Fruit fly (Drosophila melanogaster) whole organism, embryonic: ENCODE data around the gene TMEM216.

Source experiments
- Blimp-1 ChIP-seq: fragments of 200-800 bp; sonication (Bioruptor generic); optimal IDR thresholded peaks from 3 replicates; lab custom pipeline; 2018; ENCODE audit warnings: missing biosample characterization, missing genetic modification characterization, mild to moderate bottlenecking, moderate library complexity, missing genetic modification reagents
- Bteb2 ChIP-seq: fragments of 200-800 bp; sonication (Bioruptor generic); optimal IDR thresholded peaks from 2 replicates; lab custom pipeline; 2016; ENCODE audit warnings: missing biosample characterization, missing genetic modification characterization
- CG10543 ChIP-seq: fragments of 200-800 bp; sonication (Bioruptor generic); optimal IDR thresholded peaks from 3 replicates; lab custom pipeline; 2017; ENCODE audit warnings: missing biosample characterization, mild to moderate bottlenecking, missing genetic modification characterization, moderate library complexity
- CG16863 ChIP-seq: fragments of 200-800 bp; sonication (Bioruptor generic); optimal IDR thresholded peaks from 3 replicates; lab custom pipeline; 2016; ENCODE audit warnings: missing biosample characterization, missing genetic modification characterization
- CG17568 ChIP-seq: fragments of 200-800 bp; sonication (Bioruptor generic); optimal IDR thresholded peaks from 2 replicates; lab custom pipeline; 2018; ENCODE audit warnings: missing biosample characterization, mild to moderate bottlenecking, missing genetic modification characterization, moderate library complexity
- CG18619 ChIP-seq: fragments of 200-800 bp; sonication (Bioruptor generic); optimal IDR thresholded peaks from 3 replicates; lab custom pipeline; 2017; ENCODE audit warnings: missing biosample characterization, mild to moderate bottlenecking, missing genetic modification characterization
- CG2120 ChIP-seq: fragments of 200-800 bp; sonication (Bioruptor generic); optimal IDR thresholded peaks from 3 replicates; lab custom pipeline; 2016; ENCODE audit warnings: missing biosample characterization, missing genetic modification characterization
- CG2678 ChIP-seq: fragments of 200-800 bp; sonication (Bioruptor generic); optimal IDR thresholded peaks from 3 replicates; lab custom pipeline; 2019; ENCODE audit warnings: missing biosample characterization, mild to moderate bottlenecking, missing genetic modification characterization, moderate library complexity
- CG3281 ChIP-seq: fragments of 200-800 bp; sonication (Bioruptor generic); optimal IDR thresholded peaks from 3 replicates; lab custom pipeline; 2017; ENCODE audit warnings: missing biosample characterization, mild to moderate bottlenecking, missing genetic modification characterization
- CG34422 ChIP-seq: fragments of 200-800 bp; sonication (Bioruptor generic); IDR thresholded peaks from 3 replicates; pipeline ENCODE4 v1.3.6; 2022; ENCODE audit warnings: missing biosample characterization, missing genetic modification characterization
- CG6683 ChIP-seq: fragments of 200-800 bp; sonication (Bioruptor generic); optimal IDR thresholded peaks from 2 replicates; lab custom pipeline; 2017; ENCODE audit warnings: missing biosample characterization, mild to moderate bottlenecking, missing genetic modification characterization, missing genetic modification reagents
- CG6813 ChIP-seq: fragments of 200-800 bp; sonication (Bioruptor generic); optimal IDR thresholded peaks from 2 replicates; lab custom pipeline; 2017; ENCODE audit warnings: missing biosample characterization, missing genetic modification characterization, mild to moderate bottlenecking, moderate library complexity, missing genetic modification reagents
- CG7271 ChIP-seq: fragments of 200-800 bp; sonication (Bioruptor generic); optimal IDR thresholded peaks from 2 replicates; lab custom pipeline; 2018; ENCODE audit warnings: missing biosample characterization, mild to moderate bottlenecking, missing genetic modification characterization, moderate library complexity
- CG8924 ChIP-seq: fragments of 200-800 bp; optimal IDR thresholded peaks from 3 replicates; lab custom pipeline; 2019; ENCODE audit warnings: missing biosample characterization, mild to moderate bottlenecking, missing genetic modification characterization, moderate library complexity
- CG9797 ChIP-seq: fragments of 200-800 bp; sonication (Bioruptor generic); optimal IDR thresholded peaks from 3 replicates; lab custom pipeline; 2018; ENCODE audit warnings: missing biosample characterization, mild to moderate bottlenecking, missing genetic modification characterization
- Dll ChIP-seq: fragments of 200-800 bp; sonication (Bioruptor generic); IDR thresholded peaks from 4 replicates; pipeline ENCODE4 v1.3.6; 2022; ENCODE audit warnings: missing biosample characterization, missing genetic modification characterization; ENCODE audit not compliant: partially characterized antibody
- Doc3 ChIP-seq: fragments of 200-800 bp; sonication (Bioruptor generic); IDR thresholded peaks from 3 replicates; pipeline ENCODE4 v1.3.6; 2022; ENCODE audit warnings: missing biosample characterization, missing genetic modification characterization; ENCODE audit not compliant: partially characterized antibody
- Dp ChIP-seq: fragments of 200-800 bp; sonication (Bioruptor generic); optimal IDR thresholded peaks from 2 replicates; lab custom pipeline; 2018; ENCODE audit warnings: missing biosample characterization, mild to moderate bottlenecking, missing genetic modification characterization, moderate library complexity
- Hr51 ChIP-seq, 2 experiments: fragments of 200-800 bp; sonication (Bioruptor generic); optimal IDR thresholded peaks; 2 replicates in 1 of 2; 3 replicates in 1 of 2; lab custom pipeline; 2016 to 2018; ENCODE audit warnings: missing biosample characterization in 2 of 2, missing genetic modification characterization in 2 of 2, mild to moderate bottlenecking in 1 of 2, moderate library complexity in 1 of 2
- Lpt ChIP-seq: fragments of >200 bp; optimal IDR thresholded peaks from 2 replicates; lab custom pipeline; 2018; ENCODE audit warnings: missing biosample characterization, missing genetic modification characterization
- MBD-R2 ChIP-seq: fragments of 200-800 bp; sonication (Bioruptor generic); IDR thresholded peaks from 2 replicates; pipeline ENCODE4 v1.3.6; 2022; ENCODE audit warnings: missing biosample characterization, missing genetic modification characterization
- MESR4 ChIP-seq: fragments of 200-800 bp; sonication (Bioruptor generic); optimal IDR thresholded peaks from 2 replicates; lab custom pipeline; 2018; ENCODE audit warnings: missing biosample characterization, mild to moderate bottlenecking, missing genetic modification characterization, moderate library complexity
- Meics ChIP-seq: fragments of 200-800 bp; sonication (Bioruptor generic); optimal IDR thresholded peaks from 2 replicates; lab custom pipeline; 2017; ENCODE audit warnings: missing biosample characterization, mild to moderate bottlenecking, missing genetic modification characterization
- PHDP ChIP-seq: fragments of 200-800 bp; sonication (Bioruptor generic); optimal IDR thresholded peaks from 3 replicates; lab custom pipeline; 2018; ENCODE audit warnings: missing biosample characterization, mild to moderate bottlenecking, missing genetic modification characterization, moderate library complexity
- Pdp1 ChIP-seq, 2 experiments: fragments of 200-800 bp; sonication (Bioruptor generic); optimal IDR thresholded peaks; 3 replicates each; lab custom pipeline; 2016; ENCODE audit warnings: missing biosample characterization in 2 of 2, missing genetic modification characterization in 2 of 2, mild to moderate bottlenecking in 1 of 2, moderate library complexity in 1 of 2
- Ravus ChIP-seq: fragments of 200-800 bp; sonication (Bioruptor generic); IDR thresholded peaks from 2 replicates; pipeline ENCODE4 v1.3.6; 2022; ENCODE audit warnings: missing biosample characterization, missing genetic modification characterization
- Xbp1 ChIP-seq: fragments of 200-800 bp; sonication (Bioruptor generic); optimal IDR thresholded peaks from 3 replicates; lab custom pipeline; 2016; ENCODE audit warnings: missing biosample characterization, mild to moderate bottlenecking, missing genetic modification characterization
- Xrp1 ChIP-seq: fragments of 200-800 bp; sonication (Bioruptor generic); IDR thresholded peaks from 2 replicates; pipeline ENCODE4 v1.3.6; 2022; ENCODE audit warnings: missing biosample characterization, missing genetic modification characterization
- ac ChIP-seq: fragments of 200-800 bp; sonication (Bioruptor generic); optimal IDR thresholded peaks from 3 replicates; lab custom pipeline; 2017; ENCODE audit warnings: missing biosample characterization, mild to moderate bottlenecking, missing genetic modification characterization
- gcm ChIP-seq: fragments of 200-800 bp; sonication (Bioruptor generic); optimal IDR thresholded peaks from 2 replicates; lab custom pipeline; 2019; ENCODE audit warnings: missing biosample characterization, mild to moderate bottlenecking, missing genetic modification characterization, moderate library complexity
- grau ChIP-seq: fragments of 200-800 bp; optimal IDR thresholded peaks from 3 replicates; lab custom pipeline; 2019; ENCODE audit warnings: missing biosample characterization, mild to moderate bottlenecking, missing genetic modification characterization, moderate library complexity
- gro ChIP-seq: fragments of 200-800 bp; sonication (Bioruptor generic); optimal IDR thresholded peaks from 2 replicates; lab custom pipeline; 2016; ENCODE audit warnings: missing biosample characterization, missing genetic modification characterization
- jing ChIP-seq: fragments of 200-800 bp; sonication (Bioruptor generic); optimal IDR thresholded peaks from 2 replicates; lab custom pipeline; 2018; ENCODE audit warnings: missing biosample characterization, mild to moderate bottlenecking, missing genetic modification characterization
- lilli ChIP-seq: fragments of 200-800 bp; sonication (Bioruptor generic); optimal IDR thresholded peaks from 3 replicates; lab custom pipeline; 2016; ENCODE audit warnings: missing biosample characterization, missing genetic modification characterization
- lmd ChIP-seq: fragments of 200-800 bp; sonication (Bioruptor generic); IDR thresholded peaks from 2 replicates; pipeline ENCODE4 v1.3.6; 2022; ENCODE audit warnings: missing biosample characterization, missing genetic modification characterization
- mirr ChIP-seq: fragments of 200-800 bp; sonication (Bioruptor generic); optimal IDR thresholded peaks from 3 replicates; lab custom pipeline; 2018; ENCODE audit warnings: missing biosample characterization, mild to moderate bottlenecking, missing genetic modification characterization
- nerfin-2 ChIP-seq: fragments of 200-800 bp; sonication (Bioruptor generic); IDR thresholded peaks from 2 replicates; pipeline ENCODE4 v1.3.6; 2022; ENCODE audit warnings: missing biosample characterization, missing genetic modification characterization; ENCODE audit not compliant: partially characterized antibody
- nom ChIP-seq: fragments of 200-800 bp; sonication (Bioruptor generic); optimal IDR thresholded peaks from 2 replicates; lab custom pipeline; 2017; ENCODE audit warnings: missing biosample characterization, missing genetic modification characterization, mild to moderate bottlenecking, moderate library complexity, missing genetic modification reagents
- odd ChIP-seq: fragments of 200-800 bp; sonication (Bioruptor generic); optimal IDR thresholded peaks from 2 replicates; lab custom pipeline; 2017; ENCODE audit warnings: missing biosample characterization, mild to moderate bottlenecking, missing genetic modification characterization
- phol ChIP-seq: fragments of 200-800 bp; sonication (Bioruptor generic); optimal IDR thresholded peaks from 3 replicates; lab custom pipeline; 2018; ENCODE audit warnings: missing biosample characterization, mild to moderate bottlenecking, missing genetic modification characterization, moderate library complexity
- pzg ChIP-seq: fragments of 200-800 bp; sonication (Bioruptor generic); optimal IDR thresholded peaks from 3 replicates; lab custom pipeline; 2018; ENCODE audit warnings: missing biosample characterization, mild to moderate bottlenecking, missing genetic modification characterization, moderate library complexity
- ranshi ChIP-seq: fragments of 200-800 bp; sonication (Bioruptor generic); IDR thresholded peaks from 2 replicates; pipeline ENCODE4 v1.3.6; 2022; ENCODE audit warnings: missing biosample characterization, missing genetic modification characterization
- row ChIP-seq: fragments of 200-800 bp; sonication (Bioruptor generic); IDR thresholded peaks from 3 replicates; pipeline ENCODE4 v1.3.6; 2022; ENCODE audit warnings: missing biosample characterization, missing genetic modification characterization
- sens ChIP-seq: fragments of 200-800 bp; sonication (Bioruptor generic); peaks from one replicate; lab custom pipeline; 2016; ENCODE audit warnings: missing biosample characterization, missing genetic modification characterization
- sug ChIP-seq: fragments of 200-800 bp; optimal IDR thresholded peaks from 2 replicates; lab custom pipeline; 2019; ENCODE audit warnings: missing biosample characterization, mild to moderate bottlenecking, missing genetic modification characterization, moderate library complexity
- tap ChIP-seq: fragments of 200-800 bp; optimal IDR thresholded peaks from 3 replicates; lab custom pipeline; 2019; ENCODE audit warnings: missing biosample characterization, mild to moderate bottlenecking, missing genetic modification characterization, moderate library complexity
- tll ChIP-seq, 2 experiments: fragments of 200-800 bp in 1 of 2; fragments of >200 bp in 1 of 2; sonication (Bioruptor generic) in 1 of 2; optimal IDR thresholded peaks; 2 replicates each; lab custom pipeline; 2017 to 2019; ENCODE audit warnings: missing biosample characterization in 2 of 2, missing genetic modification characterization in 2 of 2, mild to moderate bottlenecking in 1 of 2, moderate library complexity in 1 of 2
- vnd ChIP-seq: fragments of 200-800 bp; sonication (Bioruptor generic); IDR thresholded peaks from 3 replicates; pipeline ENCODE4 v1.3.6; 2022; ENCODE audit warnings: missing biosample characterization, missing genetic modification characterization; ENCODE audit not compliant: partially characterized antibody

The TMEM216 gene

DNA sequence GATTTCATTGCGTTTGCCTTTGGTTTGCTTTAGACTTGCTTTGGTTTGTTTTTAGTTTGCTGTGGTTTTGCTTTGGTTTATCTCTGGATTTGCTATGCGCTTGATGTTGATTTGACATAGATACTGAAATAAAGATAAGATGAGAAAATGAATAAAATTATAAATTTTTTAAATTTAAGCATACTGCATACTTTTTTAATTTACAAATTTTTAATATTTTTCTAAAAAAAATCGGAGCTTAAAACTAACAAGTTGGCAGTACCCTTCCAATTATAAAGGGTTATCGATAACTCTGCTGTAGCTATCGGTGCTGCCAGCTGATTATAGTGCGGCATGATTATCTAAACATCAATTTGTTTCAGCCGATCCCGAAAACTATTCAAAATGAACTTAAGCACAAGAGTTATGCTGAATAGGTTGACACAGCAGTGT is 42.2 kb upstream of the TMEM216 start, which contains the start of gene mRpL19 (continued):
- TF ChIP-seq Pdp1 (GFP tag; optimal IDR thresholded peaks at IDR 0.05; lab: Kevin White, UChicago) (peak in 1 of 2 experiments; percentile 90), Dp (peak; percentile 31), CG2120 (peak; percentile 45), Dll (peak; percentile 75), lilli (GFP tag; lab: Kevin White, UChicago) (peak; percentile 45), CG16863 (GFP tag; lab: Kevin White, UChicago) (no peak), tll (GFP tag; optimal IDR thresholded peaks at IDR 0.05; lab: Kevin White, UChicago) (no peak), sug (peak; percentile 61), phol (tag; lab: Kevin White, UChicago) (peak; percentile 61), CG10543 (peak; percentile 32), pzg (GFP tag; lab: Kevin White, UChicago) (peak; percentile 48), CG18619 (GFP tag; lab: Kevin White, UChicago) (no peak), MBD-R2 (GFP tag; lab: Robert Waterston, UW) (peak; percentile 84), nom (GFP tag; lab: Kevin White, UChicago) (peak; percentile 23), lmd (GFP tag; lab: Robert Waterston, UW) (no peak), vnd (GFP tag; lab: Robert Waterston, UW) (peak; percentile 52; the same call in 2 of the 3 replicates), CG17568 (GFP tag; lab: Kevin White, UChicago) (peak; percentile 49), ac (no peak), Xrp1 (GFP tag; lab: Robert Waterston, UW) (peak; percentile 36; the same call in 1 of the 2 replicates), row (GFP tag; lab: Robert Waterston, UW) (peak; percentile 73), Blimp-1 (GFP tag; lab: Kevin White, UChicago) (peak; percentile 48), CG34422 (peak; percentile 55; the same call in 1 of the 3 replicates), CG6813 (GFP tag; lab: Kevin White, UChicago) (no peak), CG3281 (GFP tag; lab: Kevin White, UChicago) (peak; percentile 7), Lpt (GFP tag; lab: Kevin White, UChicago) (no peak), Doc3 (GFP tag; lab: Robert Waterston, UW) (peak; percentile 39; the same call in 2 of the 3 replicates), PHDP (tag; lab: Kevin White, UChicago) (peak; percentile 68), CG2678 (tag; lab: Kevin White, UChicago) (peak; percentile 63), jing (GFP tag; lab: Kevin White, UChicago) (no peak), sens (GFP tag; lab: Kevin White, UChicago) (peak; percentile 68), CG6683 (GFP tag; lab: Kevin White, UChicago) (no peak), CG8924 (tag; lab: Kevin White, UChicago) (peak; percentile 71), gcm (peak; percentile 50), Ravus (no peak), MESR4 (peak; percentile 73), CG9797 (peak; percentile 26), ranshi (GFP tag; lab: Robert Waterston, UW) (peak; percentile 11; the same call in 1 of the 2 replicates), mirr (GFP tag; lab: Kevin White, UChicago) (no peak), grau (tag; lab: Kevin White, UChicago) (peak; percentile 57), Bteb2 (GFP tag; lab: Kevin White, UChicago) (peak; percentile 6), Meics (peak; percentile 39), CG7271 (peak; percentile 45), gro (peak; percentile 11), odd (GFP tag; lab: Kevin White, UChicago) (peak; percentile 8), Hr51 (GFP tag; optimal IDR thresholded peaks at IDR 0.05; lab: Kevin White, UChicago) (peak in 1 of 2 experiments; percentile 48), nerfin-2 (GFP tag; lab: Robert Waterston, UW) (peak; percentile 40; the same call in 1 of the 2 replicates), Xbp1 (GFP tag; lab: Kevin White, UChicago) (peak; percentile 2), tap (tag; lab: Kevin White, UChicago) (peak; percentile 59)
